In genomic region chrX:17125017-17125821, dm6 we compare ENCODE assay signal across 2 fruit fly cellular contexts.
TF ChIP-seq lines count a peak whose summit lies in the region.

No protein-coding gene starts in this region.

TF ChIP-seq in whole organism, embryonic, 481 proteins besides CTCF, POLR2A, EP300 and RAD21 (continued from another document and continues in another):
- 0 out of 2 replicates have a peak, but pooled peaks have one; percentile 40 for TF ChIP-seq ap (GFP tag; IDR thresholded peaks at IDR 0.05; lab: Robert Waterston, UW)
- TF ChIP-seq CG5180 (GFP tag; optimal IDR thresholded peaks at IDR 0.05; lab: Kevin White, UChicago): peak; percentile 54
- peak; percentile 45 for TF ChIP-seq Fer2 (tag; optimal IDR thresholded peaks at IDR 0.05; lab: Kevin White, UChicago)
- TF ChIP-seq CG11695 (GFP tag; IDR thresholded peaks at IDR 0.05; lab: Robert Waterston, UW): peak; percentile 83
- TF ChIP-seq CG16863 (GFP tag; optimal IDR thresholded peaks at IDR 0.05; lab: Kevin White, UChicago): peak; percentile 26
- TF ChIP-seq CG15696 (tag; optimal IDR thresholded peaks at IDR 0.05; lab: Kevin White, UChicago): peak; percentile 55
- TF ChIP-seq Elba2 (GFP tag; optimal IDR thresholded peaks at IDR 0.05; lab: Kevin White, UChicago): no peak
- TF ChIP-seq Sry-β (GFP tag; optimal IDR thresholded peaks at IDR 0.05; lab: Kevin White, UChicago): peak; percentile 52
- TF ChIP-seq tgo (GFP tag; IDR thresholded peaks at IDR 0.05; lab: Robert Waterston, UW): peak; percentile 75
- TF ChIP-seq phol (tag; optimal IDR thresholded peaks at IDR 0.05; lab: Kevin White, UChicago): peak; percentile 69
- no peak for TF ChIP-seq CrebB (tag; optimal IDR thresholded peaks at IDR 0.05; lab: Kevin White, UChicago)
- peak; percentile 60 for TF ChIP-seq sug (tag; optimal IDR thresholded peaks at IDR 0.05; lab: Kevin White, UChicago)
- TF ChIP-seq CG2202 (tag; optimal IDR thresholded peaks at IDR 0.05; lab: Kevin White, UChicago): peak; percentile 2
- no peak for TF ChIP-seq zf30C (GFP tag; optimal IDR thresholded peaks at IDR 0.05; lab: Kevin White, UChicago)
- peak; percentile 77 for TF ChIP-seq vvl (GFP tag; IDR thresholded peaks at IDR 0.05; lab: Robert Waterston, UW)
- peak; percentile 53; the same call in 2 of the 3 replicates for TF ChIP-seq B-H1 (GFP tag; IDR thresholded peaks at IDR 0.05; lab: Robert Waterston, UW)
- TF ChIP-seq CG17186 (GFP tag; optimal IDR thresholded peaks at IDR 0.05; lab: Kevin White, UChicago): no peak
- TF ChIP-seq hkb (optimal IDR thresholded peaks at IDR 0.05; lab: Kevin White, UChicago): no peak
- TF ChIP-seq hkb (GFP tag; IDR thresholded peaks at IDR 0.05; lab: Robert Waterston, UW): peak; percentile 77
- peak; percentile 22 for TF ChIP-seq HmgZ (tag; optimal IDR thresholded peaks at IDR 0.05; lab: Kevin White, UChicago)
- peak; percentile 72 for TF ChIP-seq CG10147 (GFP tag; optimal IDR thresholded peaks at IDR 0.05; lab: Kevin White, UChicago)
- TF ChIP-seq CG15011 (GFP tag; optimal IDR thresholded peaks at IDR 0.05; lab: Kevin White, UChicago): peak; percentile 27
- no peak for TF ChIP-seq btn (GFP tag; optimal IDR thresholded peaks at IDR 0.05; lab: Kevin White, UChicago)
- peak; percentile 6 for TF ChIP-seq Vsx1 (GFP tag; optimal IDR thresholded peaks at IDR 0.05; lab: Kevin White, UChicago)
- peak; percentile 77 for TF ChIP-seq ato (GFP tag; IDR thresholded peaks at IDR 0.05; lab: Robert Waterston, UW; ENCODE audit: partially characterized antibody)
- no peak for TF ChIP-seq hth (optimal IDR thresholded peaks at IDR 0.05; lab: Kevin White, UChicago)
- TF ChIP-seq CG3065 (GFP tag; optimal IDR thresholded peaks at IDR 0.05; lab: Kevin White, UChicago): no peak
- peak; percentile 70 for TF ChIP-seq CG17568 (GFP tag; optimal IDR thresholded peaks at IDR 0.05; lab: Kevin White, UChicago)
- no peak for TF ChIP-seq zen (tag; optimal IDR thresholded peaks at IDR 0.05; lab: Kevin White, UChicago)
- TF ChIP-seq eve (GFP tag; optimal IDR thresholded peaks at IDR 0.05; lab: Kevin White, UChicago): peak in 1 of 2 experiments; percentile 63
- TF ChIP-seq Spps (tag; optimal IDR thresholded peaks at IDR 0.05; lab: Kevin White, UChicago): peak; percentile 18
- peak; percentile 77 for TF ChIP-seq unpg (GFP tag; optimal IDR thresholded peaks at IDR 0.05; lab: Kevin White, UChicago)
- peak; percentile 97 for TF ChIP-seq Doc3 (GFP tag; IDR thresholded peaks at IDR 0.05; lab: Robert Waterston, UW; ENCODE audit: partially characterized antibody)
- no peak for TF ChIP-seq insv (GFP tag; optimal IDR thresholded peaks at IDR 0.05; lab: Kevin White, UChicago)
- no peak for TF ChIP-seq CG6254 (GFP tag; optimal IDR thresholded peaks at IDR 0.05; lab: Kevin White, UChicago)
- TF ChIP-seq Oaz (GFP tag; IDR thresholded peaks at IDR 0.05; lab: Robert Waterston, UW): 0 out of 2 replicates have a peak, but pooled peaks have one; percentile 31
- TF ChIP-seq cato (GFP tag; optimal IDR thresholded peaks at IDR 0.05; lab: Kevin White, UChicago; ENCODE audit: borderline replicate concordance): no peak
- TF ChIP-seq CG11398 (GFP tag; optimal IDR thresholded peaks at IDR 0.05; lab: Kevin White, UChicago): peak; percentile 22
- no peak for TF ChIP-seq Sin3A (optimal IDR thresholded peaks at IDR 0.05; lab: Kevin White, UChicago)
- peak; percentile 67 for TF ChIP-seq CG15269 (tag; optimal IDR thresholded peaks at IDR 0.05; lab: Kevin White, UChicago)
- TF ChIP-seq Bdp1 (GFP tag; optimal IDR thresholded peaks at IDR 0.05; lab: Kevin White, UChicago): no peak
- TF ChIP-seq fd96Cb (tag; optimal IDR thresholded peaks at IDR 0.05; lab: Kevin White, UChicago): peak; percentile 56
- peak; percentile 42 for TF ChIP-seq lilli (GFP tag; optimal IDR thresholded peaks at IDR 0.05; lab: Kevin White, UChicago)
- TF ChIP-seq CG13424 (tag; optimal IDR thresholded peaks at IDR 0.05; lab: Kevin White, UChicago): peak; percentile 81
- peak; percentile 12 for TF ChIP-seq Neu2 (GFP tag; optimal IDR thresholded peaks at IDR 0.05; lab: Kevin White, UChicago; ENCODE audit: borderline replicate concordance)
- no peak for TF ChIP-seq sim (GFP tag; IDR thresholded peaks at IDR 0.05; lab: Robert Waterston, UW)
- no peak for TF ChIP-seq CG4282 (GFP tag; optimal IDR thresholded peaks at IDR 0.05; lab: Kevin White, UChicago)
- peak; percentile 24 for TF ChIP-seq CG12155 (GFP tag; optimal IDR thresholded peaks at IDR 0.05; lab: Kevin White, UChicago)
- TF ChIP-seq rib (GFP tag; IDR thresholded peaks at IDR 0.05; lab: Robert Waterston, UW): no peak; the same call in 1 of the 2 replicates
- TF ChIP-seq cas (GFP tag; IDR thresholded peaks at IDR 0.05; lab: Robert Waterston, UW): 0 out of 2 replicates have a peak, but pooled peaks have one; percentile 18
- peak; percentile 56; the same call in 1 of the 2 replicates for TF ChIP-seq Awh (GFP tag; IDR thresholded peaks at IDR 0.05; lab: Robert Waterston, UW)
- no peak for TF ChIP-seq CG8359 (GFP tag; optimal IDR thresholded peaks at IDR 0.05; lab: Kevin White, UChicago; ENCODE audit: borderline replicate concordance)
- peak; percentile 58; the same call in 1 of the 2 replicates for TF ChIP-seq CG8765 (GFP tag; IDR thresholded peaks at IDR 0.05; lab: Robert Waterston, UW)
- no peak; the same call in 2 of the 3 replicates for TF ChIP-seq zen2 (GFP tag; IDR thresholded peaks at IDR 0.05; lab: Robert Waterston, UW; ENCODE audit: partially characterized antibody)
- TF ChIP-seq kah (GFP tag; optimal IDR thresholded peaks at IDR 0.05; lab: Kevin White, UChicago): peak; percentile 62
- TF ChIP-seq Hmx (GFP tag; optimal IDR thresholded peaks at IDR 0.05; lab: Kevin White, UChicago): peak; percentile 24
- TF ChIP-seq CG1024 (GFP tag; IDR thresholded peaks at IDR 0.05; lab: Robert Waterston, UW): peak; percentile 37; the same call in 1 of the 2 replicates
- TF ChIP-seq nau (GFP tag; optimal IDR thresholded peaks at IDR 0.05; lab: Kevin White, UChicago): peak; percentile 18
- peak; percentile 78 for TF ChIP-seq Ada2b (GFP tag; IDR thresholded peaks at IDR 0.05; lab: Robert Waterston, UW)
- TF ChIP-seq CG1603 (tag; optimal IDR thresholded peaks at IDR 0.05; lab: Kevin White, UChicago): peak; percentile 33
- TF ChIP-seq ERR (GFP tag; optimal IDR thresholded peaks at IDR 0.05; lab: Kevin White, UChicago): peak; percentile 39
- peak; percentile 51 for TF ChIP-seq CG1233 (GFP tag; optimal IDR thresholded peaks at IDR 0.05; lab: Kevin White, UChicago)
- peak; percentile 32 for TF ChIP-seq CG30403 (GFP tag; optimal IDR thresholded peaks at IDR 0.05; lab: Kevin White, UChicago)

TF ChIP-seq in whole organism, prepupa, 60 proteins besides CTCF, POLR2A, EP300 and RAD21 (continued from another document):
- TF ChIP-seq Sox15 (GFP tag; optimal IDR thresholded peaks at IDR 0.05; lab: Kevin White, UChicago): no peak
- TF ChIP-seq CG8319 (GFP tag; optimal IDR thresholded peaks at IDR 0.05; lab: Kevin White, UChicago): no peak
- peak; percentile 19 for TF ChIP-seq spab (GFP tag; optimal IDR thresholded peaks at IDR 0.05; lab: Kevin White, UChicago)
- TF ChIP-seq Gug (GFP tag; IDR thresholded peaks at IDR 0.05; lab: Robert Waterston, UW): no peak
- TF ChIP-seq CG3032 (tag; optimal IDR thresholded peaks at IDR 0.05; lab: Kevin White, UChicago): peak; percentile 43
- TF ChIP-seq CG6854 (GFP tag; optimal IDR thresholded peaks at IDR 0.05; lab: Kevin White, UChicago): no peak
